Fruit fly (Drosophila melanogaster) whole organism, wandering third instar larva: ENCODE results near the gene CG31600.

Source experiments
- Hr83 ChIP-seq: fragments of 200-300 bp; sonication (Bioruptor generic); optimal IDR thresholded peaks from 2 replicates; lab custom pipeline; 2016; ENCODE audit warnings: missing biosample characterization, mild to moderate bottlenecking, missing genetic modification characterization, moderate library complexity; ENCODE audit not compliant: poor library complexity, severe bottlenecking
- Myc ChIP-seq: fragments of >200 bp; optimal IDR thresholded peaks from 2 replicates; lab custom pipeline; 2017
- OdsH ChIP-seq: fragments of 200-800 bp; sonication (Bioruptor generic); optimal IDR thresholded peaks from 2 replicates; lab custom pipeline; 2016; ENCODE audit warnings: missing biosample characterization, mild to moderate bottlenecking, missing genetic modification characterization
- Vsx2 ChIP-seq: fragments of 200-300, 225-300 bp; sonication (Bioruptor generic); optimal IDR thresholded peaks from 2 replicates; lab custom pipeline; 2018; ENCODE audit warnings: missing biosample characterization, missing genetic modification characterization; ENCODE audit not compliant: partially characterized antibody
- br ChIP-seq: fragments of 200-800 bp; sonication (Bioruptor generic); optimal IDR thresholded peaks from 2 replicates; lab custom pipeline; 2016; ENCODE audit warnings: missing biosample characterization, missing genetic modification characterization
- brk ChIP-seq: fragments of 200-800 bp; sonication (Bioruptor generic); optimal IDR thresholded peaks from 2 replicates; lab custom pipeline; 2016; ENCODE audit warnings: missing biosample characterization, mild to moderate bottlenecking, missing genetic modification characterization
- dmrt93B ChIP-seq: fragments of 200-800 bp; sonication (Bioruptor generic); optimal IDR thresholded peaks from 2 replicates; lab custom pipeline; 2018; ENCODE audit warnings: missing biosample characterization, mild to moderate bottlenecking, missing genetic modification characterization
- h ChIP-seq: fragments of 200-800 bp; sonication (Bioruptor generic); optimal IDR thresholded peaks from 3 replicates; lab custom pipeline; 2016; ENCODE audit warnings: missing biosample characterization, mild to moderate bottlenecking, missing genetic modification characterization
- jim ChIP-seq: fragments of 175-275, 200-325 bp; sonication (Bioruptor generic); optimal IDR thresholded peaks from 2 replicates; lab custom pipeline; 2016; ENCODE audit warnings: missing biosample characterization, mild to moderate bottlenecking, missing genetic modification characterization
- psq ChIP-seq: fragments of 200-800 bp; sonication (Bioruptor generic); optimal IDR thresholded peaks from 3 replicates; lab custom pipeline; 2017; ENCODE audit warnings: missing biosample characterization, mild to moderate bottlenecking, missing genetic modification characterization, moderate library complexity
- rgr ChIP-seq: fragments of 200-800 bp; sonication (Bioruptor generic); optimal IDR thresholded peaks from 3 replicates; lab custom pipeline; 2016; ENCODE audit warnings: missing biosample characterization, mild to moderate bottlenecking, missing genetic modification characterization
- sage ChIP-seq: fragments of 200-800 bp; sonication (Bioruptor generic); optimal IDR thresholded peaks from 2 replicates; lab custom pipeline; 2016; ENCODE audit warnings: missing biosample characterization, mild to moderate bottlenecking, missing genetic modification characterization
- usp ChIP-seq: fragments of >200 bp; optimal IDR thresholded peaks from 2 replicates; lab custom pipeline; 2017; ENCODE audit warnings: missing biosample characterization, missing genetic modification characterization
- woc ChIP-seq: sonication (Bioruptor generic); optimal IDR thresholded peaks from 2 replicates; lab custom pipeline; 2016; ENCODE audit warnings: missing biosample characterization, mild to moderate bottlenecking, missing genetic modification characterization

dm6 chr2L:21916000-21916399 lies 842 bp upstream of the CG31600 start, which contains the start of gene CG11634:
- TF ChIP-seq Myc (lab: Kevin White, UChicago) (no peak), woc (GFP tag; lab: Kevin White, UChicago) (no peak), h (no peak), dmrt93B (GFP tag; lab: Kevin White, UChicago) (no peak), brk (GFP tag; lab: Kevin White, UChicago) (no peak), sage (GFP tag; lab: Kevin White, UChicago) (no peak), Hr83 (GFP tag; lab: Kevin White, UChicago) (no peak), psq (GFP tag; lab: Kevin White, UChicago) (no peak), Vsx2 (GFP tag; lab: Kevin White, UChicago) (no peak), br (GFP tag; lab: Kevin White, UChicago) (no peak), rgr (GFP tag; lab: Kevin White, UChicago) (no peak), jim (GFP tag; lab: Kevin White, UChicago) (no peak), usp (no peak), OdsH (no peak)
